Worm (Caenorhabditis elegans) whole organism, L4 larva: ENCODE measurements around the gene pqn-22.
A peak's percentile ranks its signal among the peaks of the same experiment; 100 is the strongest.

ENCODE experiments used
- F49E8.2 ChIP-seq: sonication (generic microtip); optimal IDR thresholded peaks from 2 replicates; lab custom pipeline; 2016; ENCODE audit warnings: missing compliant biosample characterization, mild to moderate bottlenecking, missing genetic modification characterization, borderline replicate concordance
- T20F7.1 ChIP-seq: fragments of 200-800 bp; sonication (Bioruptor generic); optimal IDR thresholded peaks from 2 replicates; lab custom pipeline; 2018; ENCODE audit warnings: mild to moderate bottlenecking, missing genetic modification characterization, missing compliant biosample characterization
- Y48G9A.11 ChIP-seq: fragments of 200-800 bp; sonication (Bioruptor generic); IDR thresholded peaks from 2 replicates; pipeline ENCODE4 v1.3.6; 2022; ENCODE audit warnings: missing genetic modification reagents, missing genetic modification characterization, missing compliant biosample characterization
- Y75B8A.6 ChIP-seq: fragments of 200-800 bp; sonication (Bioruptor generic); IDR thresholded peaks from 2 replicates; pipeline ENCODE4 v1.3.6; 2022; ENCODE audit warnings: missing genetic modification reagents, missing genetic modification characterization, missing compliant biosample characterization
- ZK337.2 ChIP-seq: fragments of 200-800 bp; sonication (Bioruptor generic); IDR thresholded peaks from 2 replicates; pipeline ENCODE4 v1.3.6; 2022; ENCODE audit warnings: missing genetic modification reagents, missing genetic modification characterization, missing compliant biosample characterization
- ZK546.5 ChIP-seq, 2 experiments: sonication (generic microtip); optimal IDR thresholded peaks; 2 replicates each; lab custom pipeline; 2017; ENCODE audit warnings: missing biosample characterization in 2 of 2, missing genetic modification characterization in 2 of 2
- aha-1 ChIP-seq: fragments of 150-350 bp; peaks from one replicate; lab custom pipeline; 2014; ENCODE audit warnings: missing biosample characterization, missing genetic modification characterization
- aly-2 ChIP-seq: sonication (generic microtip); optimal IDR thresholded peaks from 2 replicates; lab custom pipeline; 2018; ENCODE audit warnings: missing biosample characterization, missing genetic modification characterization
- ama-1 ChIP-seq: fragments of 150-350 bp; optimal IDR thresholded peaks from 2 replicates; lab custom pipeline; 2014; ENCODE audit warnings: inconsistent platforms, mixed read lengths
- ceh-28 ChIP-seq: fragments of 150-350 bp; optimal IDR thresholded peaks from 2 replicates; lab custom pipeline; 2014; ENCODE audit warnings: missing biosample characterization, missing genetic modification reagents, missing genetic modification characterization
- ceh-82 ChIP-seq: sonication (generic microtip); optimal IDR thresholded peaks from 2 replicates; lab custom pipeline; 2017; ENCODE audit warnings: missing biosample characterization, missing genetic modification characterization
- ctbp-1 ChIP-seq: fragments of 200-800 bp; sonication (Bioruptor generic); IDR thresholded peaks from 2 replicates; pipeline ENCODE4 v1.3.6; 2022; ENCODE audit warnings: missing genetic modification reagents, missing genetic modification characterization, missing compliant biosample characterization
- daf-12 ChIP-seq: fragments of 150-350 bp; optimal IDR thresholded peaks from 2 replicates; lab custom pipeline; 2014; ENCODE audit warnings: missing biosample characterization, missing genetic modification reagents, missing genetic modification characterization
- daf-16 ChIP-seq, 3 experiments: sonication (generic microtip); optimal IDR thresholded peaks; 2 replicates each; lab custom pipeline; 2016 to 2017; ENCODE audit warnings: missing genetic modification characterization in 3 of 3, missing genetic modification reagents in 3 of 3, mild to moderate bottlenecking in 2 of 3, missing compliant biosample characterization in 2 of 3, missing biosample characterization in 1 of 3, moderate library complexity in 1 of 3
- daf-19 ChIP-seq: fragments of 200-800 bp; sonication (Bioruptor generic); conservative IDR thresholded peaks from 2 replicates; pipeline ENCODE4 v1.3.6; 2022; ENCODE audit warnings: missing genetic modification characterization, missing compliant biosample characterization
- dmd-6 ChIP-seq: fragments of 200-800 bp; sonication (Bioruptor generic); IDR thresholded peaks from 2 replicates; pipeline ENCODE4 v1.3.6; 2022; ENCODE audit warnings: missing genetic modification reagents, missing genetic modification characterization, missing compliant biosample characterization
- dmd-8 ChIP-seq: fragments of 200-800 bp; sonication (Bioruptor generic); IDR thresholded peaks from 2 replicates; pipeline ENCODE4 v1.3.6; 2022; ENCODE audit warnings: missing genetic modification characterization, missing compliant biosample characterization
- dve-1 ChIP-seq: sonication (generic microtip); optimal IDR thresholded peaks from 2 replicates; lab custom pipeline; 2017; ENCODE audit warnings: antibody characterized with exemption, mild to moderate bottlenecking, missing genetic modification characterization, missing compliant biosample characterization; ENCODE audit not compliant: insufficient read depth
- egl-43 ChIP-seq: fragments of 200-800 bp; sonication (Bioruptor generic); IDR thresholded peaks from 2 replicates; pipeline ENCODE4 v1.3.6; 2022; ENCODE audit warnings: missing genetic modification reagents, missing genetic modification characterization, missing compliant biosample characterization
- fkh-10 ChIP-seq: fragments of 150-350 bp; optimal IDR thresholded peaks from 2 replicates; lab custom pipeline; 2014; ENCODE audit warnings: missing biosample characterization, missing genetic modification reagents, missing genetic modification characterization
- gei-8 ChIP-seq: fragments of 200-800 bp; sonication (Bioruptor generic); optimal IDR thresholded peaks from 2 replicates; lab custom pipeline; 2018; ENCODE audit warnings: mild to moderate bottlenecking, missing genetic modification characterization, missing compliant biosample characterization
- hlh-30 ChIP-seq: sonication (generic microtip); optimal IDR thresholded peaks from 2 replicates; lab custom pipeline; 2017; ENCODE audit warnings: antibody characterized with exemption, mild to moderate bottlenecking, missing genetic modification characterization, missing compliant biosample characterization; ENCODE audit not compliant: insufficient read depth
- hmg-1.1 ChIP-seq: fragments of 200-800 bp; sonication (Bioruptor generic); IDR thresholded peaks from 2 replicates; pipeline ENCODE4 v1.3.6; 2022; ENCODE audit warnings: missing genetic modification reagents, missing genetic modification characterization, missing compliant biosample characterization
- lim-7 ChIP-seq: fragments of 200-800 bp; sonication (Bioruptor generic); IDR thresholded peaks from 2 replicates; pipeline ENCODE4 v1.3.6; 2022; ENCODE audit warnings: missing genetic modification characterization, missing compliant biosample characterization
- lin-1 ChIP-seq: fragments of 200-800 bp; sonication (Bioruptor generic); IDR thresholded peaks from 2 replicates; pipeline ENCODE4 v1.3.6; 2022; ENCODE audit warnings: missing genetic modification reagents, missing genetic modification characterization, missing compliant biosample characterization
- lin-13 ChIP-seq: fragments of 150-350 bp; optimal IDR thresholded peaks from 2 replicates; lab custom pipeline; 2014; ENCODE audit warnings: missing biosample characterization, missing genetic modification reagents, missing genetic modification characterization
- madf-5 ChIP-seq, 2 experiments: fragments of 200-800 bp; sonication (Bioruptor generic); IDR thresholded peaks; 2 replicates each; pipeline ENCODE4 v1.3.6; 2022; ENCODE audit warnings: missing compliant biosample characterization in 2 of 2, missing genetic modification characterization in 2 of 2
- mdt-29 ChIP-seq: fragments of 200-800 bp; sonication (Bioruptor generic); IDR thresholded peaks from 2 replicates; pipeline ENCODE4 v1.3.6; 2022; ENCODE audit warnings: missing genetic modification reagents, missing genetic modification characterization, missing compliant biosample characterization
- mxl-3 ChIP-seq: fragments of 200-800 bp; sonication (Bioruptor generic); optimal IDR thresholded peaks from 2 replicates; lab custom pipeline; 2018; ENCODE audit warnings: mild to moderate bottlenecking, missing genetic modification characterization, missing compliant biosample characterization
- nhr-10 ChIP-seq: fragments of 150-350 bp; optimal IDR thresholded peaks from 2 replicates; lab custom pipeline; 2014; ENCODE audit warnings: missing biosample characterization, missing genetic modification characterization
- nhr-111 ChIP-seq: fragments of 200-800 bp; sonication (Bioruptor generic); optimal IDR thresholded peaks from 2 replicates; lab custom pipeline; 2018; ENCODE audit warnings: mild to moderate bottlenecking, missing genetic modification characterization, missing compliant biosample characterization
- nhr-76 ChIP-seq: fragments of 150-350 bp; optimal IDR thresholded peaks from 2 replicates; lab custom pipeline; 2014; ENCODE audit warnings: missing biosample characterization, missing genetic modification characterization
- rbr-2 ChIP-seq: sonication (generic microtip); optimal IDR thresholded peaks from 2 replicates; lab custom pipeline; 2016; ENCODE audit warnings: missing genotype, missing genetic modification characterization, missing compliant biosample characterization
- set-16 ChIP-seq: fragments of 200-800 bp; sonication (Bioruptor generic); IDR thresholded peaks from 2 replicates; pipeline ENCODE4 v1.3.6; 2022; ENCODE audit warnings: missing genetic modification reagents, missing genetic modification characterization, missing compliant biosample characterization
- spr-3 ChIP-seq: fragments of 200-800 bp; sonication (Bioruptor generic); optimal IDR thresholded peaks from 2 replicates; lab custom pipeline; 2018; ENCODE audit warnings: mild to moderate bottlenecking, missing genetic modification characterization, missing compliant biosample characterization
- unc-62 ChIP-seq, 3 experiments: fragments of 150-350 bp in 1 of 3; sonication (generic microtip); optimal IDR thresholded peaks in 2 of 3; peaks in 1 of 3; 1 replicate in 1 of 3; 2 replicates in 2 of 3; lab custom pipeline; 2014 to 2017; ENCODE audit warnings: missing biosample characterization in 3 of 3, missing genetic modification characterization in 3 of 3, missing genetic modification reagents in 3 of 3, missing genotype in 1 of 3
- zfp-2 ChIP-seq: sonication (generic microtip); optimal IDR thresholded peaks from 2 replicates; lab custom pipeline; 2016; ENCODE audit warnings: mild to moderate bottlenecking, missing genetic modification characterization, missing compliant biosample characterization
- zip-11 ChIP-seq: fragments of 200-800 bp; sonication (Bioruptor generic); IDR thresholded peaks from 2 replicates; pipeline ENCODE4 v1.3.6; 2022; ENCODE audit warnings: missing genetic modification characterization, missing compliant biosample characterization
- zip-2 ChIP-seq: fragments of 150-350 bp; optimal IDR thresholded peaks from 2 replicates; lab custom pipeline; 2014; ENCODE audit warnings: missing biosample characterization, missing genetic modification characterization

Gene pqn-22

ce11 chrIV:6059702-6060101 lies 26.3 kb upstream of the pqn-22 start:
- TF ChIP-seq unc-62 (GFP tag; optimal IDR thresholded peaks at IDR 0.05 in 1 of 2; lab: Kevin White, UChicago) (peak in 1 of 2 experiments; percentile 1), unc-62 (tag; optimal IDR thresholded peaks at IDR 0.05; lab: Kevin White, UChicago) (no peak), aha-1 (tag; lab: Kevin White, UChicago) (peak; percentile 96), mdt-29 (GFP tag; lab: Robert Waterston, UW) (no peak), daf-12 (tag; lab: Kevin White, UChicago) (no peak), zip-2 (no peak)

- peak in 1 of 2 experiments; percentile 79 for TF ChIP-seq unc-62 (GFP tag; optimal IDR thresholded peaks at IDR 0.05 in 1 of 2; lab: Kevin White, UChicago)
- no peak for TF ChIP-seq unc-62 (tag; optimal IDR thresholded peaks at IDR 0.05; lab: Kevin White, UChicago)
- TF ChIP-seq lim-7 = no peak
- TF ChIP-seq rbr-2 (tag; lab: Kevin White, UChicago) = no peak
- TF ChIP-seq ceh-28 = no peak
- TF ChIP-seq fkh-10 (GFP tag; lab: Kevin White, UChicago) = peak; percentile 36
- no peak for TF ChIP-seq aly-2 (tag; lab: Kevin White, UChicago)
- peak; percentile 28; the same call in 1 of the 2 replicates for TF ChIP-seq ctbp-1 (GFP tag; lab: Robert Waterston, UW)
- no peak for TF ChIP-seq T20F7.1 (GFP tag; lab: Kevin White, UChicago)
- TF ChIP-seq ZK337.2 (GFP tag; lab: Robert Waterston, UW) = no peak
Measured at ce11 chrIV:6054833-6055232, 21.4 kb upstream of the pqn-22 start.

ce11 chrIV:6053436-6053835 lies 20.0 kb upstream of the pqn-22 start:
- TF ChIP-seq ama-1 (lab: Kevin White, UChicago) = peak; percentile 22
- peak; percentile 74 for TF ChIP-seq hmg-1.1 (GFP tag; lab: Robert Waterston, UW)
- peak; percentile 9 for TF ChIP-seq dve-1
- peak; percentile 1 for TF ChIP-seq hlh-30 (tag; lab: Kevin White, UChicago)
- TF ChIP-seq madf-5 (GFP tag; IDR thresholded peaks at IDR 0.05; lab: Robert Waterston, UW) = no peak
- TF ChIP-seq ZK546.5 (tag; optimal IDR thresholded peaks at IDR 0.05; lab: Kevin White, UChicago) = no peak
- TF ChIP-seq set-16 = peak; percentile 50
- no peak for TF ChIP-seq daf-19 (GFP tag; lab: Robert Waterston, UW)
- TF ChIP-seq lin-1 (GFP tag; lab: Robert Waterston, UW) = no peak
- no peak for TF ChIP-seq Y48G9A.11
- no peak for TF ChIP-seq daf-16 (GFP tag; optimal IDR thresholded peaks at IDR 0.05; lab: Kevin White, UChicago)
- TF ChIP-seq daf-16 (tag; optimal IDR thresholded peaks at IDR 0.05; lab: Kevin White, UChicago) = peak; percentile 16
- TF ChIP-seq nhr-10 (tag; lab: Kevin White, UChicago) = no peak
- TF ChIP-seq gei-8 (GFP tag; lab: Kevin White, UChicago) = no peak
- no peak for TF ChIP-seq nhr-111 (GFP tag; lab: Kevin White, UChicago)
- TF ChIP-seq mdt-29 (GFP tag; lab: Robert Waterston, UW) = no peak
- TF ChIP-seq ceh-82 (tag; lab: Kevin White, UChicago) = no peak
- no peak for TF ChIP-seq egl-43
- TF ChIP-seq zfp-2 = no peak
- TF ChIP-seq spr-3 = no peak
- 0 out of 2 replicates have a peak, but pooled peaks have one; percentile 13 for TF ChIP-seq dmd-6 (GFP tag; lab: Robert Waterston, UW)
- no peak for TF ChIP-seq dmd-8 (GFP tag; lab: Robert Waterston, UW)
- TF ChIP-seq zip-11 (GFP tag; lab: Robert Waterston, UW) = no peak
- TF ChIP-seq Y75B8A.6 = no peak
- TF ChIP-seq lin-13 = no peak
- peak; percentile 79 for TF ChIP-seq aha-1 (tag; lab: Kevin White, UChicago)
- TF ChIP-seq nhr-76 = no peak
- TF ChIP-seq rbr-2 (tag; lab: Kevin White, UChicago) = peak; percentile 15
- TF ChIP-seq lim-7 = no peak
- TF ChIP-seq mxl-3 (GFP tag; lab: Kevin White, UChicago) = peak; percentile 18
- TF ChIP-seq F49E8.2 (tag; lab: Kevin White, UChicago) = no peak
